Fruit fly (Drosophila melanogaster): ENCODE measurements around the gene sstn.

sstn gene

dm6 chr3L:15140268-15140957 lies 45.9 kb upstream of the sstn start:
- TF ChIP-seq Snoo (tag; optimal IDR thresholded peaks at IDR 0.05), result no peak
- no peak for TF ChIP-seq CG9948 (tag; optimal IDR thresholded peaks at IDR 0.05)
- no peak for TF ChIP-seq gl (tag; optimal IDR thresholded peaks at IDR 0.05)
- TF ChIP-seq rn (GFP tag; IDR thresholded peaks at IDR 0.05), result no peak
- TF ChIP-seq D1 (tag; optimal IDR thresholded peaks at IDR 0.05), result no peak
- no peak for TF ChIP-seq CG17806 (tag; optimal IDR thresholded peaks at IDR 0.05)
- TF ChIP-seq fd96Ca (GFP tag; IDR thresholded peaks at IDR 0.05), result no peak
- no peak for TF ChIP-seq CG32121 (GFP tag; IDR thresholded peaks at IDR 0.05)
- no peak for TF ChIP-seq EcR (GFP tag; optimal IDR thresholded peaks at IDR 0.05)
- TF ChIP-seq CG12605 (GFP tag; IDR thresholded peaks at IDR 0.05), result no peak
- TF ChIP-seq CG8301 (tag; optimal IDR thresholded peaks at IDR 0.05), result no peak
- no peak for TF ChIP-seq CG10348 (GFP tag; IDR thresholded peaks at IDR 0.05)
- TF ChIP-seq Pif1A (GFP tag; optimal IDR thresholded peaks at IDR 0.05), result no peak

DNA sequence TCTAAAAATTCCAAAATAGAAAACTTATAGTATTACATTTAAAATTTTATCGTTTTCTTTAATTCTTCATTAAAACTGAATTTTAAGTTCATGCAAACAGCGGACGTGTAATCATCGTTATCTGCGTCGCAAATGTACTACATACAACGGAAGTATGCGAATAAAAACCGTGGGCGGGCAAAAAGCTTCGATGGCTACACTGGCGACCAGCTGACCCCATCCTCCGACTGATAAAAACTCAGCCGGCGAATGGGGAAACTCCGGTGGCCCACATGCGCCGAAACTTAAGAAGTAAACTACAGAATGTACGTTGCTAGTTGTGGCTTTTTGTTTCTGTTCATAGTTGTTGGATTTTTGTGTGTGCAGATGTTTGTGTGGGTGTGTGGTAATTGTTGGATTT lies 43.3 kb upstream of the sstn start:
- TF ChIP-seq CG4496 (GFP tag; IDR thresholded peaks at IDR 0.05) (no peak), Ets98B (GFP tag; IDR thresholded peaks at IDR 0.05) (no peak), CG10348 (GFP tag; IDR thresholded peaks at IDR 0.05) (no peak), Snoo (tag; optimal IDR thresholded peaks at IDR 0.05) (no peak), CG13204 (GFP tag; optimal IDR thresholded peaks at IDR 0.05) (no peak), Pif1A (GFP tag; optimal IDR thresholded peaks at IDR 0.05) (no peak), EcR (GFP tag; optimal IDR thresholded peaks at IDR 0.05) (no peak), gl (tag; optimal IDR thresholded peaks at IDR 0.05) (no peak), Pif1B (GFP tag; optimal IDR thresholded peaks at IDR 0.05) (no peak), CG32121 (GFP tag; IDR thresholded peaks at IDR 0.05) (no peak), rn (GFP tag; IDR thresholded peaks at IDR 0.05) (no peak), CG9948 (tag; optimal IDR thresholded peaks at IDR 0.05) (no peak), CG12605 (GFP tag; IDR thresholded peaks at IDR 0.05) (no peak), fd96Ca (GFP tag; IDR thresholded peaks at IDR 0.05) (no peak), D1 (tag; optimal IDR thresholded peaks at IDR 0.05) (no peak), CG14655 (GFP tag; optimal IDR thresholded peaks at IDR 0.05) (no peak), CG34367 (tag; optimal IDR thresholded peaks at IDR 0.05) (no peak), CG17806 (tag; optimal IDR thresholded peaks at IDR 0.05) (no peak), CG15710 (tag; optimal IDR thresholded peaks at IDR 0.05) (no peak)

dm6 chr3L:15136659-15137572 lies 42.4 kb upstream of the sstn start, which contains the start of gene CG12316:
CG12316 (minus strand) TSS chr3L:15136934.
- TF ChIP-seq CG32121 (GFP tag; IDR thresholded peaks at IDR 0.05) (peak; percentile 92), Pif1B (GFP tag; optimal IDR thresholded peaks at IDR 0.05) (peak; percentile 97), CG13204 (GFP tag; optimal IDR thresholded peaks at IDR 0.05) (peak; percentile 91), CG15710 (tag; optimal IDR thresholded peaks at IDR 0.05) (peak; percentile 94), Snoo (tag; optimal IDR thresholded peaks at IDR 0.05) (peak; percentile 96), CG8159 (tag; optimal IDR thresholded peaks at IDR 0.05) (peak; percentile 95), EcR (GFP tag; optimal IDR thresholded peaks at IDR 0.05) (peak; percentile 61), CG4496 (GFP tag; IDR thresholded peaks at IDR 0.05) (peak; percentile 94), CG17806 (tag; optimal IDR thresholded peaks at IDR 0.05) (peak; percentile 93), CG14655 (GFP tag; optimal IDR thresholded peaks at IDR 0.05) (peak; percentile 95), rn (GFP tag; IDR thresholded peaks at IDR 0.05) (peak; percentile 77), fd96Ca (GFP tag; IDR thresholded peaks at IDR 0.05) (peak; percentile 96), D1 (tag; optimal IDR thresholded peaks at IDR 0.05) (peak; percentile 80), CG12605 (GFP tag; IDR thresholded peaks at IDR 0.05) (peak; percentile 89), CG8301 (tag; optimal IDR thresholded peaks at IDR 0.05) (peak; percentile 95), Pif1A (GFP tag; optimal IDR thresholded peaks at IDR 0.05) (peak; percentile 98), gl (tag; optimal IDR thresholded peaks at IDR 0.05) (peak; percentile 94), CG9948 (tag; optimal IDR thresholded peaks at IDR 0.05) (peak; percentile 89), CG10348 (GFP tag; IDR thresholded peaks at IDR 0.05) (no peak), CG34367 (tag; optimal IDR thresholded peaks at IDR 0.05) (peak; percentile 95), Ets98B (GFP tag; IDR thresholded peaks at IDR 0.05) (peak; percentile 89)

DNA sequence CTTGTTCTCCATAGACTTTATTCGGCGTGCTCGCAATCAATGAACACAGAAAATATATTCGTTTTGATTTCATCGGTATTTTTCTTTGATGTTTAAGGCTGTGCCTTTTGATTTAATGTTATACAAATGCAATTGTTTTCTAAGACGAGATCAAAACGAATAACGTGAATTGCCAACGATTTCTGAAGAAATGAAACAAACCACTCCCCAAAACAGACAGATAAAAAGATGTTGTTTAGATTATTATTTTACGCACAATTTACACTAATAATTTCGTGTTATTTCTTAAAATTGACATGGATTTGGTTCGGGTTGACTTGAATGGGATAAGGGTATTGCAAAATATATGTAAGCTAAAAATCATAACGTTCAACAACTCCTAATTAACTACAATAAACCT lies 36.8 kb upstream of the sstn start, which contains the start of gene CG13457:
TSS of gene CG13457 (minus strand) at position 101 of the 400 bp plus-strand sequence.
- TF ChIP-seq Ets98B (GFP tag; IDR thresholded peaks at IDR 0.05) (no peak), Snoo (tag; optimal IDR thresholded peaks at IDR 0.05) (no peak), CG32121 (GFP tag; IDR thresholded peaks at IDR 0.05) (no peak), CG9948 (tag; optimal IDR thresholded peaks at IDR 0.05) (no peak), D1 (tag; optimal IDR thresholded peaks at IDR 0.05) (no peak), CG10348 (GFP tag; IDR thresholded peaks at IDR 0.05) (no peak), CG8159 (tag; optimal IDR thresholded peaks at IDR 0.05) (no peak), CG8301 (tag; optimal IDR thresholded peaks at IDR 0.05) (no peak), CG15710 (tag; optimal IDR thresholded peaks at IDR 0.05) (no peak), CG4496 (GFP tag; IDR thresholded peaks at IDR 0.05) (no peak), EcR (GFP tag; optimal IDR thresholded peaks at IDR 0.05) (no peak), gl (tag; optimal IDR thresholded peaks at IDR 0.05) (no peak), rn (GFP tag; IDR thresholded peaks at IDR 0.05) (no peak), Pif1B (GFP tag; optimal IDR thresholded peaks at IDR 0.05) (no peak), CG12605 (GFP tag; IDR thresholded peaks at IDR 0.05) (no peak), Pif1A (GFP tag; optimal IDR thresholded peaks at IDR 0.05) (no peak), CG17806 (tag; optimal IDR thresholded peaks at IDR 0.05) (no peak)

dm6 chr3L:15125717-15126116 lies 31.2 kb upstream of the sstn start:
- TF ChIP-seq CG9948 (tag; optimal IDR thresholded peaks at IDR 0.05), result peak; percentile 30
- TF ChIP-seq CG8301 (tag; optimal IDR thresholded peaks at IDR 0.05), result peak; percentile 51
- no peak for TF ChIP-seq Ets98B (GFP tag; IDR thresholded peaks at IDR 0.05)
